Fruit fly (Drosophila melanogaster) whole organism, embryonic: ENCODE measurements around the gene Grik.

Experiments
- Ada2b ChIP-seq: fragments of 200-800 bp; sonication (Bioruptor generic); IDR thresholded peaks from 2 replicates; pipeline ENCODE4 v1.3.6; 2022; ENCODE audit warnings: missing biosample characterization, missing genetic modification characterization
- B-H2 ChIP-seq: fragments of 200-800 bp; sonication (Bioruptor generic); optimal IDR thresholded peaks from 2 replicates; lab custom pipeline; 2018; ENCODE audit warnings: missing biosample characterization, mild to moderate bottlenecking, missing genetic modification characterization
- CG10274 ChIP-seq: fragments of 200-800 bp; sonication (Bioruptor generic); optimal IDR thresholded peaks from 3 replicates; lab custom pipeline; 2017; ENCODE audit warnings: missing biosample characterization, mild to moderate bottlenecking, missing genetic modification characterization
- CG10462 ChIP-seq: fragments of 200-800 bp; sonication (Bioruptor generic); optimal IDR thresholded peaks from 2 replicates; lab custom pipeline; 2016; ENCODE audit warnings: missing biosample characterization, missing genetic modification characterization
- CG10654 ChIP-seq: fragments of 200-800 bp; sonication (Bioruptor generic); optimal IDR thresholded peaks from 2 replicates; lab custom pipeline; 2016; ENCODE audit warnings: missing biosample characterization, missing genetic modification characterization
- CG11247 ChIP-seq: fragments of 200-800 bp; sonication (Bioruptor generic); IDR thresholded peaks from 2 replicates; pipeline ENCODE4 v1.3.6; 2022; ENCODE audit warnings: missing biosample characterization, missing genetic modification characterization
- CG11456 ChIP-seq: fragments of 200-800 bp; sonication (Bioruptor generic); IDR thresholded peaks from 3 replicates; pipeline ENCODE4 v1.3.6; 2022; ENCODE audit warnings: missing biosample characterization, missing genetic modification characterization
- CG16815 ChIP-seq: fragments of 200-800 bp; sonication (Bioruptor generic); optimal IDR thresholded peaks from 3 replicates; lab custom pipeline; 2017; ENCODE audit warnings: missing biosample characterization, mild to moderate bottlenecking, missing genetic modification characterization
- CG17568 ChIP-seq: fragments of 200-800 bp; sonication (Bioruptor generic); optimal IDR thresholded peaks from 2 replicates; lab custom pipeline; 2018; ENCODE audit warnings: missing biosample characterization, mild to moderate bottlenecking, missing genetic modification characterization, moderate library complexity
- CG18764 ChIP-seq: fragments of 200-800 bp; sonication (Bioruptor generic); optimal IDR thresholded peaks from 3 replicates; lab custom pipeline; 2016; ENCODE audit warnings: missing biosample characterization, missing genetic modification characterization
- CG3407 ChIP-seq: fragments of 200-800 bp; sonication (Bioruptor generic); optimal IDR thresholded peaks from 2 replicates; lab custom pipeline; 2018; ENCODE audit warnings: missing biosample characterization, mild to moderate bottlenecking, missing genetic modification characterization
- CG42726 ChIP-seq: fragments of 200-800 bp; sonication (Bioruptor generic); IDR thresholded peaks from 2 replicates; pipeline ENCODE4 v1.3.6; 2022; ENCODE audit warnings: missing biosample characterization, missing genetic modification characterization; ENCODE audit not compliant: partially characterized antibody
- CG4404 ChIP-seq: fragments of 200-800 bp; sonication (Bioruptor generic); IDR thresholded peaks from 2 replicates; pipeline ENCODE4 v1.3.6; 2022; ENCODE audit warnings: missing biosample characterization, missing genetic modification characterization
- CG4707 ChIP-seq: fragments of 200-800 bp; sonication (Bioruptor generic); optimal IDR thresholded peaks from 2 replicates; lab custom pipeline; 2018; ENCODE audit warnings: missing biosample characterization, mild to moderate bottlenecking, missing genetic modification characterization, moderate library complexity
- CG6689 ChIP-seq: fragments of 200-800 bp; sonication (Bioruptor generic); IDR thresholded peaks from 2 replicates; pipeline ENCODE4 v1.3.6; 2022; ENCODE audit warnings: missing biosample characterization, missing genetic modification characterization
- CG7963 ChIP-seq: fragments of 200-800 bp; sonication (Bioruptor generic); IDR thresholded peaks from 3 replicates; pipeline ENCODE4 v1.3.6; 2022; ENCODE audit warnings: missing biosample characterization, missing genetic modification characterization; ENCODE audit not compliant: partially characterized antibody
- CG8089 ChIP-seq: fragments of 200-800 bp; sonication (Bioruptor generic); optimal IDR thresholded peaks from 3 replicates; lab custom pipeline; 2016; ENCODE audit warnings: missing biosample characterization, missing genetic modification characterization
- CG9817 ChIP-seq: fragments of 200-800 bp; sonication (Bioruptor generic); optimal IDR thresholded peaks from 2 replicates; lab custom pipeline; 2018; ENCODE audit warnings: missing biosample characterization, mild to moderate bottlenecking, missing genetic modification characterization, moderate library complexity
- CrebB ChIP-seq: fragments of 200-800 bp; sonication (Bioruptor generic); optimal IDR thresholded peaks from 3 replicates; lab custom pipeline; 2018; ENCODE audit warnings: missing biosample characterization, mild to moderate bottlenecking, missing genetic modification characterization
- Doc3 ChIP-seq: fragments of 200-800 bp; sonication (Bioruptor generic); IDR thresholded peaks from 3 replicates; pipeline ENCODE4 v1.3.6; 2022; ENCODE audit warnings: missing biosample characterization, missing genetic modification characterization; ENCODE audit not compliant: partially characterized antibody
- H2.0 ChIP-seq: fragments of 200-800 bp; sonication (Bioruptor generic); IDR thresholded peaks from 2 replicates; pipeline ENCODE4 v1.3.6; 2022; ENCODE audit warnings: missing biosample characterization, missing genetic modification characterization
- Hr51 ChIP-seq, 2 experiments: fragments of 200-800 bp; sonication (Bioruptor generic); optimal IDR thresholded peaks; 2 replicates in 1 of 2; 3 replicates in 1 of 2; lab custom pipeline; 2016 to 2018; ENCODE audit warnings: missing biosample characterization in 2 of 2, missing genetic modification characterization in 2 of 2, mild to moderate bottlenecking in 1 of 2, moderate library complexity in 1 of 2
- Lim3 ChIP-seq: fragments of 200-800 bp; sonication (Bioruptor generic); IDR thresholded peaks from 2 replicates; pipeline ENCODE4 v1.3.6; 2022; ENCODE audit warnings: missing biosample characterization, missing genetic modification characterization
- Mes4 ChIP-seq: fragments of 200-800 bp; sonication (Bioruptor generic); optimal IDR thresholded peaks from 2 replicates; lab custom pipeline; 2016; ENCODE audit warnings: missing biosample characterization, missing genetic modification characterization
- NfI ChIP-seq: fragments of 200-800 bp; sonication (Bioruptor generic); optimal IDR thresholded peaks from 3 replicates; lab custom pipeline; 2018; ENCODE audit warnings: missing biosample characterization, mild to moderate bottlenecking, missing genetic modification characterization, moderate library complexity
- Oli ChIP-seq: fragments of 200-800 bp; sonication (Bioruptor generic); optimal IDR thresholded peaks from 2 replicates; lab custom pipeline; 2018; ENCODE audit warnings: missing biosample characterization, mild to moderate bottlenecking, missing genetic modification characterization, moderate library complexity
- Optix ChIP-seq: fragments of 200-800 bp; sonication (Bioruptor generic); IDR thresholded peaks from 3 replicates; pipeline ENCODE4 v1.3.6; 2022; ENCODE audit warnings: missing biosample characterization, missing genetic modification characterization
- Sin3A ChIP-seq: fragments of >200 bp; optimal IDR thresholded peaks from 2 replicates; lab custom pipeline; 2018
- Taf1 ChIP-seq: fragments of 200-800 bp; sonication (Bioruptor generic); IDR thresholded peaks from 2 replicates; pipeline ENCODE4 v1.3.6; 2022; ENCODE audit warnings: missing biosample characterization, missing genetic modification characterization
- bowl ChIP-seq: fragments of 200-800 bp; sonication (Bioruptor generic); IDR thresholded peaks from 2 replicates; pipeline ENCODE4 v1.3.6; 2022; ENCODE audit warnings: missing biosample characterization, missing genetic modification characterization
- eve ChIP-seq, 2 experiments: fragments of >200 bp; optimal IDR thresholded peaks; 2 replicates each; lab custom pipeline; 2017; ENCODE audit warnings: missing biosample characterization in 2 of 2, missing genetic modification characterization in 2 of 2
- ewg ChIP-seq: fragments of 200-800 bp; sonication (Bioruptor generic); optimal IDR thresholded peaks from 3 replicates; lab custom pipeline; 2017; ENCODE audit warnings: mild to moderate bottlenecking, missing biosample characterization, missing genetic modification reagents, missing genetic modification characterization
- eyg ChIP-seq: fragments of 200-800 bp; sonication (Bioruptor generic); optimal IDR thresholded peaks from 3 replicates; lab custom pipeline; 2016; ENCODE audit warnings: missing biosample characterization, missing genetic modification characterization
- fd96Cb ChIP-seq: fragments of 200-800 bp; sonication (Bioruptor generic); optimal IDR thresholded peaks from 2 replicates; lab custom pipeline; 2018; ENCODE audit warnings: missing biosample characterization, mild to moderate bottlenecking, missing genetic modification characterization, moderate library complexity
- gem ChIP-seq: fragments of 200-800 bp; sonication (Bioruptor generic); optimal IDR thresholded peaks from 2 replicates; lab custom pipeline; 2019; ENCODE audit warnings: missing biosample characterization, mild to moderate bottlenecking, missing genetic modification characterization, moderate library complexity
- jing ChIP-seq: fragments of 200-800 bp; sonication (Bioruptor generic); optimal IDR thresholded peaks from 2 replicates; lab custom pipeline; 2018; ENCODE audit warnings: missing biosample characterization, mild to moderate bottlenecking, missing genetic modification characterization
- lilli ChIP-seq: fragments of 200-800 bp; sonication (Bioruptor generic); optimal IDR thresholded peaks from 3 replicates; lab custom pipeline; 2016; ENCODE audit warnings: missing biosample characterization, missing genetic modification characterization
- lmd ChIP-seq: fragments of 200-800 bp; sonication (Bioruptor generic); IDR thresholded peaks from 2 replicates; pipeline ENCODE4 v1.3.6; 2022; ENCODE audit warnings: missing biosample characterization, missing genetic modification characterization
- nau ChIP-seq: fragments of 200-800 bp; sonication (Bioruptor generic); optimal IDR thresholded peaks from 3 replicates; lab custom pipeline; 2017; ENCODE audit warnings: missing biosample characterization, mild to moderate bottlenecking, missing genetic modification characterization, missing genetic modification reagents
- onecut ChIP-seq: fragments of 200-800 bp; sonication (Bioruptor generic); IDR thresholded peaks from 2 replicates; pipeline ENCODE4 v1.3.6; 2022; ENCODE audit warnings: missing biosample characterization, missing genetic modification characterization
- pan ChIP-seq, 4 experiments: fragments of >200 bp in 3 of 4; fragments of 200-800 bp in 1 of 4; sonication (Bioruptor generic) in 1 of 4; optimal IDR thresholded peaks in 3 of 4; IDR thresholded peaks in 1 of 4; 2 replicates each; pipeline versions ENCODE4 v1.3.6 to Lab custom; 2017 to 2022; ENCODE audit warnings: missing biosample characterization in 2 of 4, missing genetic modification characterization in 2 of 4, mixed read lengths in 1 of 4
- pnt ChIP-seq: fragments of 200-800 bp; sonication (Bioruptor generic); optimal IDR thresholded peaks from 3 replicates; lab custom pipeline; 2016; ENCODE audit warnings: missing biosample characterization, missing genetic modification characterization
- scrt ChIP-seq: fragments of 200-800 bp; sonication (Bioruptor generic); optimal IDR thresholded peaks from 2 replicates; lab custom pipeline; 2018; ENCODE audit warnings: missing biosample characterization, mild to moderate bottlenecking, missing genetic modification characterization, moderate library complexity
- sna ChIP-seq: fragments of 200-800 bp; sonication (Bioruptor generic); IDR thresholded peaks from 2 replicates; pipeline ENCODE4 v1.3.6; 2022; ENCODE audit warnings: missing biosample characterization, missing genetic modification characterization; ENCODE audit not compliant: partially characterized antibody
- toy ChIP-seq: fragments of 200-800 bp; sonication (Bioruptor generic); IDR thresholded peaks from 2 replicates; pipeline ENCODE4 v1.3.6; 2022; ENCODE audit warnings: missing biosample characterization, missing genetic modification characterization
- trem ChIP-seq: fragments of 200-800 bp; optimal IDR thresholded peaks from 3 replicates; lab custom pipeline; 2019; ENCODE audit warnings: missing biosample characterization, mild to moderate bottlenecking, missing genetic modification characterization, moderate library complexity
- zf30C ChIP-seq: fragments of 200-800 bp; sonication (Bioruptor generic); optimal IDR thresholded peaks from 3 replicates; lab custom pipeline; 2018; ENCODE audit warnings: missing biosample characterization, mild to moderate bottlenecking, missing genetic modification characterization

Grik gene

dm6 chr3R:20956875-20957874 is 55.4 kb downstream of the Grik start (continued):
- TF ChIP-seq onecut (peak; percentile 4; the same call in 1 of the 2 replicates), CrebB (no peak), CG18764 (peak; percentile 82), gem (tag; lab: Kevin White, UChicago) (peak; percentile 91), jing (GFP tag; lab: Kevin White, UChicago) (peak; percentile 71), CG17568 (GFP tag; lab: Kevin White, UChicago) (peak; percentile 71), CG10654 (GFP tag; lab: Kevin White, UChicago) (peak; percentile 76), CG9817 (tag; lab: Kevin White, UChicago) (peak; percentile 83), Doc3 (GFP tag; lab: Robert Waterston, UW) (no peak), nau (peak; percentile 88), NfI (GFP tag; lab: Kevin White, UChicago) (peak; percentile 85), CG6689 (GFP tag; lab: Robert Waterston, UW) (peak; percentile 69), pan (optimal IDR thresholded peaks at IDR 0.05; lab: Kevin White, UChicago) (no peak), pan (GFP tag; optimal IDR thresholded peaks at IDR 0.05 in 1 of 2, IDR thresholded peaks at IDR 0.05 in 1 of 2) (peak in 1 of 2 experiments; percentile 67), Ada2b (GFP tag; lab: Robert Waterston, UW) (peak; percentile 34; the same call in 1 of the 2 replicates), lmd (GFP tag; lab: Robert Waterston, UW) (peak; percentile 72), CG10274 (GFP tag; lab: Kevin White, UChicago) (peak; percentile 82), B-H2 (GFP tag; lab: Kevin White, UChicago) (peak; percentile 75), H2.0 (GFP tag; lab: Robert Waterston, UW) (no peak), Optix (no peak; the same call in 2 of the 3 replicates), Mes4 (peak; percentile 38), pnt (GFP tag; lab: Kevin White, UChicago) (peak; percentile 68), CG42726 (GFP tag; lab: Robert Waterston, UW) (0 out of 2 replicates have a peak, but pooled peaks have one; percentile 44), Oli (peak; percentile 91), CG7963 (GFP tag; lab: Robert Waterston, UW) (no peak), scrt (GFP tag; lab: Kevin White, UChicago) (peak; percentile 80), eyg (GFP tag; lab: Kevin White, UChicago) (peak; percentile 24), trem (tag; lab: Kevin White, UChicago) (peak; percentile 40), CG11456 (GFP tag; lab: Robert Waterston, UW) (0 out of 3 replicates have a peak, but pooled peaks have one; percentile 20), Hr51 (GFP tag; optimal IDR thresholded peaks at IDR 0.05; lab: Kevin White, UChicago) (peak; percentile 78 to 92), sna (GFP tag; lab: Robert Waterston, UW) (peak; percentile 47; the same call in 1 of the 2 replicates), Taf1 (no peak), CG16815 (GFP tag; lab: Kevin White, UChicago) (peak; percentile 78), zf30C (GFP tag; lab: Kevin White, UChicago) (peak; percentile 84), CG8089 (GFP tag; lab: Kevin White, UChicago) (peak; percentile 56), CG10462 (GFP tag; lab: Kevin White, UChicago) (peak; percentile 76), eve (GFP tag; optimal IDR thresholded peaks at IDR 0.05; lab: Kevin White, UChicago) (peak in 1 of 2 experiments; percentile 96), CG3407 (GFP tag; lab: Kevin White, UChicago) (peak; percentile 59), Lim3 (GFP tag; lab: Robert Waterston, UW) (no peak), Sin3A (lab: Kevin White, UChicago) (no peak), bowl (no peak), fd96Cb (tag; lab: Kevin White, UChicago) (peak; percentile 89), CG4404 (no peak), ewg (GFP tag; lab: Kevin White, UChicago) (peak; percentile 60), CG11247 (GFP tag; lab: Robert Waterston, UW) (peak; percentile 40; the same call in 1 of the 2 replicates), CG4707 (GFP tag; lab: Kevin White, UChicago) (no peak), lilli (GFP tag; lab: Kevin White, UChicago) (peak; percentile 88), toy (GFP tag; lab: Robert Waterston, UW) (no peak)
